Fruit fly (Drosophila melanogaster) whole organism, adult: ENCODE measurements around the gene Taf9.
"Not testable (repeated sequence)": the region's sequence is repeated elsewhere in the genome, so short reads cannot be mapped to it uniquely, and the experiment has no call there.

ENCODE experiments used
- CG14711 ChIP-seq: fragments of 200-800 bp; sonication (Bioruptor generic); optimal IDR thresholded peaks from 2 replicates; lab custom pipeline; 2018; ENCODE audit warnings: missing biosample characterization, mild to moderate bottlenecking, missing genetic modification characterization, moderate library complexity
- CG7045 ChIP-seq: fragments of 200-800 bp; sonication (Bioruptor generic); optimal IDR thresholded peaks from 2 replicates; lab custom pipeline; 2017; ENCODE audit warnings: missing biosample characterization, mild to moderate bottlenecking, missing genetic modification characterization
- CG7101 ChIP-seq: fragments of 200-800 bp; sonication (Bioruptor generic); optimal IDR thresholded peaks from 2 replicates; lab custom pipeline; 2018; ENCODE audit warnings: missing biosample characterization, mild to moderate bottlenecking, missing genetic modification characterization, moderate library complexity
- Clk ChIP-seq: fragments of 200-800 bp; sonication (Bioruptor generic); optimal IDR thresholded peaks from 2 replicates; lab custom pipeline; 2017; ENCODE audit warnings: missing biosample characterization, missing genetic modification characterization
- Crg-1 ChIP-seq: fragments of 200-800 bp; sonication (Bioruptor generic); optimal IDR thresholded peaks from 2 replicates; lab custom pipeline; 2016; ENCODE audit warnings: missing biosample characterization, missing genetic modification characterization
- Hr96 ChIP-seq: fragments of 200-800 bp; sonication (Bioruptor generic); optimal IDR thresholded peaks from 2 replicates; lab custom pipeline; 2016; ENCODE audit warnings: missing biosample characterization, missing genetic modification characterization
- Mnt ChIP-seq: fragments of 200-800 bp; sonication (Bioruptor generic); optimal IDR thresholded peaks from 2 replicates; lab custom pipeline; 2016; ENCODE audit warnings: missing biosample characterization, mild to moderate bottlenecking, missing genetic modification characterization
- cic ChIP-seq: fragments of 200-800 bp; sonication (Bioruptor generic); optimal IDR thresholded peaks from 2 replicates; lab custom pipeline; 2017; ENCODE audit warnings: missing biosample characterization, mild to moderate bottlenecking, missing genetic modification characterization, moderate library complexity
- cnc ChIP-seq, 2 experiments: fragments of >200 bp; optimal IDR thresholded peaks; 2 replicates each; lab custom pipeline; 2017
- kay ChIP-seq: fragments of 200-800 bp; sonication (Bioruptor generic); peaks from one replicate; lab custom pipeline; 2016; ENCODE audit warnings: missing biosample characterization, missing genetic modification characterization, borderline replicate concordance
- ovo ChIP-seq: fragments of 200-800 bp; sonication (Bioruptor generic); optimal IDR thresholded peaks from 2 replicates; lab custom pipeline; 2016; ENCODE audit warnings: missing biosample characterization, missing genetic modification characterization
- pad ChIP-seq: fragments of 200-800 bp; sonication (Bioruptor generic); optimal IDR thresholded peaks from 3 replicates; lab custom pipeline; 2017; ENCODE audit warnings: missing biosample characterization, missing genetic modification characterization, mild to moderate bottlenecking, moderate library complexity, missing genetic modification reagents

Taf9 gene

dm6 chrX:17887877-17888276 is 45.9 kb downstream of the Taf9 start, which contains the start of gene CG6788:
Gene CG6788, plus strand, starts transcription at chrX:17888177.
- TF ChIP-seq pad (GFP tag; lab: Kevin White, UChicago) (no peak), CG7101 (tag; lab: Kevin White, UChicago) (no peak), Hr96 (GFP tag; lab: Kevin White, UChicago) (no peak), CG7045 (GFP tag; lab: Kevin White, UChicago) (no peak), CG14711 (tag; lab: Kevin White, UChicago) (no peak), cic (GFP tag; lab: Kevin White, UChicago) (no peak), kay (GFP tag; lab: Kevin White, UChicago) (no peak), Mnt (no peak), cnc (optimal IDR thresholded peaks at IDR 0.05; lab: Kevin White, UChicago) (no peak), Crg-1 (GFP tag; lab: Kevin White, UChicago) (no peak), Clk (no peak)

DNA sequence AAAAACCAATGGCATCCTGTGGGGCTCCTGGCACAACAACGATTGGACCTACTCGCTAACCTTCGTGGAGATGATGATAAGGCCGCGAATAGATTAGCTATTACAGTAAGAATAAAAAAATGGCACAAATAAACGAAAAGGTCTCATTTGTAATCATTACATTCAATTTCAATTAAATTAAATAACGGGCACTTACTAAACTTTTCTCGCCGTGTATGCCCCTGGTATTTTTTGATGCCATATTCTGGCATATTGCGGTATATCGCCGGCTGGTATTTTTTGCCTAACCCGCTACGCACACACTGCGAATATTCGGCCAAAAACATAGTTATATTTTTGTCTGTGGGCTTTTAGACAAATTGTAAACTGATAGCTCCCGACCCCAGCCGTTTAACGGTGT is 47.3 kb downstream of the Taf9 start, which contains the start of gene Gss1:
Gss1 (plus strand) TSS at position 301 of the 400 bp plus-strand sequence.
- not testable (repeated sequence) for TF ChIP-seq Crg-1 (GFP tag; lab: Kevin White, UChicago); Mnt; ovo (GFP tag; lab: Kevin White, UChicago)
